Worm (Caenorhabditis elegans) whole organism, late embryonic: ENCODE data around the gene edg-1.

Experiments used
- Y22D7AL.16 ChIP-seq: sonication (generic microtip); optimal IDR thresholded peaks from 2 replicates; lab custom pipeline; 2016; ENCODE audit warnings: missing genetic modification characterization, missing compliant biosample characterization
- ceh-19 ChIP-seq: fragments of 200-800 bp; sonication (Bioruptor generic); optimal IDR thresholded peaks from 2 replicates; lab custom pipeline; 2018; ENCODE audit warnings: mild to moderate bottlenecking, missing genetic modification characterization, missing compliant biosample characterization
- ceh-24 ChIP-seq: sonication (generic microtip); optimal IDR thresholded peaks from 2 replicates; lab custom pipeline; 2016; ENCODE audit warnings: mild to moderate bottlenecking, missing genetic modification characterization, missing compliant biosample characterization
- ceh-30 ChIP-seq: fragments of 150-350 bp; optimal IDR thresholded peaks from 2 replicates; lab custom pipeline; 2014; ENCODE audit warnings: missing biosample characterization, missing genetic modification characterization
- hlh-30 ChIP-seq: sonication (generic microtip); optimal IDR thresholded peaks from 2 replicates; lab custom pipeline; 2017; ENCODE audit warnings: antibody characterized with exemption, missing genetic modification characterization, missing compliant biosample characterization; ENCODE audit not compliant: insufficient read depth
- nfya-1 ChIP-seq: sonication (generic microtip); optimal IDR thresholded peaks from 2 replicates; lab custom pipeline; 2017; ENCODE audit warnings: missing genetic modification characterization, mild to moderate bottlenecking, missing compliant biosample characterization, antibody characterized with exemption, moderate library complexity
- pros-1 ChIP-seq: fragments of 150-350 bp; optimal IDR thresholded peaks from 2 replicates; lab custom pipeline; 2014; ENCODE audit warnings: missing biosample characterization, missing genetic modification reagents, missing genetic modification characterization
- sox-4 ChIP-seq: sonication (generic microtip); optimal IDR thresholded peaks from 2 replicates; lab custom pipeline; 2017; ENCODE audit warnings: mild to moderate bottlenecking, missing genetic modification characterization, inconsistent platforms, missing compliant biosample characterization
- tbx-2 ChIP-seq: sonication (generic microtip); optimal IDR thresholded peaks from 2 replicates; lab custom pipeline; 2016; ENCODE audit warnings: missing genetic modification characterization, missing compliant biosample characterization
- unc-42 ChIP-seq: sonication (generic microtip); optimal IDR thresholded peaks from 2 replicates; lab custom pipeline; 2016; ENCODE audit warnings: missing genotype, missing genetic modification characterization, missing compliant biosample characterization
- unc-55 ChIP-seq: sonication (generic microtip); optimal IDR thresholded peaks from 2 replicates; lab custom pipeline; 2017; ENCODE audit warnings: missing biosample characterization, missing genetic modification reagents, missing genetic modification characterization

DNA sequence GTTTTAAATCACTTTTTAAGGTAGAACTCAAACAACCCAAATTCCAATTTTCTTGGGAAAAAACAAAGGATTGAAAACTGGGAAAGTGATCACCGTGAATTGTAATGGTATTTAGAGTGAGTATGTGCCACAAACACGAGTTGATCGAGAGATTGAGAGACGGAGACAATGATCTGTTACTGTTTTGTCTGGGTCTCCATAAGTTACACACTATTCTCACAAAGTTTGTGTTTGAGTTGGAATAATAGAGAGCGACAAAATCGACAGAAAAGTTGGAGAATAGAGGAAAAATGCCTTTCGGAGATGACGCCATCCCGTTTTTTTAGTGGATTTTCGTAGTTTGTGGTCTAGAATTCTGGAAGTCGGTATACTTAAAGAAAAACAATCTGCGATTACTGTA, 49.3 kb upstream of the edg-1 start, which contains the start of gene nhr-7:
- TF ChIP-seq unc-55 = no peak
- no peak for TF ChIP-seq pros-1 (tag; lab: Kevin White, UChicago)
- no peak for TF ChIP-seq sox-4 (tag; lab: Kevin White, UChicago)
- no peak for TF ChIP-seq Y22D7AL.16
- TF ChIP-seq ceh-30 (tag; lab: Kevin White, UChicago) = no peak
- TF ChIP-seq unc-42 (tag; lab: Kevin White, UChicago) = no peak
- TF ChIP-seq tbx-2 (tag; lab: Kevin White, UChicago) = no peak
- no peak for TF ChIP-seq ceh-19
- TF ChIP-seq hlh-30 (tag; lab: Kevin White, UChicago) = no peak
- TF ChIP-seq ceh-24 = no peak
- TF ChIP-seq nfya-1 = no peak
